Worm (Caenorhabditis elegans): ENCODE results near the gene try-14.

Gene try-14

ce11 chrX:7500970-7501369 is 5.6 kb upstream of the try-14 start, which contains the start of gene uggt-1 (continued):
- TF ChIP-seq unc-98 (GFP tag; IDR thresholded peaks at IDR 0.05): no peak
- TF ChIP-seq nhr-76 (tag; optimal IDR thresholded peaks at IDR 0.05): no peak
- TF ChIP-seq xbp-1 (tag; optimal IDR thresholded peaks at IDR 0.05): peak; percentile 99
- peak; percentile 86 for TF ChIP-seq nhr-19 (GFP tag; conservative IDR thresholded peaks at IDR 0.05)
- TF ChIP-seq lin-14 (GFP tag; optimal IDR thresholded peaks at IDR 0.05): peak; percentile 99
- peak; percentile 67 for TF ChIP-seq mef-2 (tag; optimal IDR thresholded peaks at IDR 0.05)
- peak; percentile 94 for TF ChIP-seq nhr-47 (tag; optimal IDR thresholded peaks at IDR 0.05)
- no peak for TF ChIP-seq nhr-12 (tag; optimal IDR thresholded peaks at IDR 0.05)
- TF ChIP-seq blmp-1 (tag; optimal IDR thresholded peaks at IDR 0.05): no peak
- no peak for TF ChIP-seq tlp-1 (tag; optimal IDR thresholded peaks at IDR 0.05)
- peak; percentile 88 for TF ChIP-seq ztf-4 (tag; optimal IDR thresholded peaks at IDR 0.05)
- TF ChIP-seq fkh-4 (tag; optimal IDR thresholded peaks at IDR 0.05; ENCODE audit: borderline replicate concordance): peak; percentile 18
- TF ChIP-seq C34B4.2 (tag; optimal IDR thresholded peaks at IDR 0.05): no peak
- TF ChIP-seq ceh-8 (GFP tag; optimal IDR thresholded peaks at IDR 0.05): peak; percentile 93
- TF ChIP-seq sox-4 (tag; optimal IDR thresholded peaks at IDR 0.05): peak; percentile 83
- TF ChIP-seq swsn-7 (tag; optimal IDR thresholded peaks at IDR 0.05): peak; percentile 96
- no peak for TF ChIP-seq vab-15 (tag; optimal IDR thresholded peaks at IDR 0.05)
- peak; percentile 96 for TF ChIP-seq nhr-71 (tag; optimal IDR thresholded peaks at IDR 0.05)
- peak; percentile 85 to 91 (median 89) for TF ChIP-seq ceh-82 (tag; optimal IDR thresholded peaks at IDR 0.05)
- peak; percentile 78 for TF ChIP-seq irx-1 (tag; optimal IDR thresholded peaks at IDR 0.05)
- TF ChIP-seq F16B12.6 (tag; optimal IDR thresholded peaks at IDR 0.05): peak; percentile 63
- no peak for TF ChIP-seq Y116A8C.19 (tag; optimal IDR thresholded peaks at IDR 0.05; ENCODE audit: borderline replicate concordance)
- no peak for TF ChIP-seq ceh-63 (GFP tag; optimal IDR thresholded peaks at IDR 0.05)
- no peak for TF ChIP-seq unc-30 (tag; optimal IDR thresholded peaks at IDR 0.05)
- TF ChIP-seq fos-1 (tag; optimal IDR thresholded peaks at IDR 0.05): peak; percentile 81
- peak; percentile 32 for TF ChIP-seq sup-37 (GFP tag; optimal IDR thresholded peaks at IDR 0.05)
- TF ChIP-seq mdl-1 (tag; optimal IDR thresholded peaks at IDR 0.05): no peak
- peak; percentile 82 for TF ChIP-seq pax-3 (tag; optimal IDR thresholded peaks at IDR 0.05)
- TF ChIP-seq ceh-88 (GFP tag; IDR thresholded peaks at IDR 0.05): peak; percentile 64; the same call in 1 of the 2 replicates
- no peak for TF ChIP-seq efl-3 (GFP tag; optimal IDR thresholded peaks at IDR 0.05)
- TF ChIP-seq egl-13 (tag; optimal IDR thresholded peaks at IDR 0.05): peak; percentile 91
- peak; percentile 66 for TF ChIP-seq mab-9 (GFP tag; IDR thresholded peaks at IDR 0.05)
- TF ChIP-seq hpl-2 (GFP tag; optimal IDR thresholded peaks at IDR 0.05): peak; percentile 71
- peak; percentile 88 for TF ChIP-seq nhr-85 (tag)
- peak; percentile 70 to 76 (median 75) for TF ChIP-seq dpl-1 (GFP tag; optimal IDR thresholded peaks at IDR 0.05)
- peak; percentile 61 for TF ChIP-seq elt-2 (tag; optimal IDR thresholded peaks at IDR 0.05)
- TF ChIP-seq isw-1 (GFP tag; IDR thresholded peaks at IDR 0.05): peak; percentile 83
- peak; percentile 63 for TF ChIP-seq nhr-11 (tag; optimal IDR thresholded peaks at IDR 0.05)
- no peak for TF ChIP-seq ces-1 (GFP tag; optimal IDR thresholded peaks at IDR 0.05)
- peak; percentile 75 to 84 for TF ChIP-seq lin-35 (GFP tag; optimal IDR thresholded peaks at IDR 0.05)
- TF ChIP-seq snpc-4 (tag; optimal IDR thresholded peaks at IDR 0.05): peak; percentile 76
- TF ChIP-seq nhr-77 (tag; optimal IDR thresholded peaks at IDR 0.05): peak; percentile 87
- peak; percentile 78 for TF ChIP-seq aha-1 (tag; optimal IDR thresholded peaks at IDR 0.05)
- peak; percentile 38 for TF ChIP-seq zag-1 (tag; optimal IDR thresholded peaks at IDR 0.05)
- peak; percentile 68 for TF ChIP-seq lir-3 (tag; optimal IDR thresholded peaks at IDR 0.05; ENCODE audit: poor library complexity)
- TF ChIP-seq C04F5.9 (tag; optimal IDR thresholded peaks at IDR 0.05): peak; percentile 44
- peak; percentile 94 for TF ChIP-seq nhr-20 (tag; optimal IDR thresholded peaks at IDR 0.05)
- no peak for TF ChIP-seq hlh-17 (GFP tag; optimal IDR thresholded peaks at IDR 0.05; ENCODE audit: borderline replicate concordance)
